Worm (Caenorhabditis elegans) whole organism, L4/young adult: ENCODE results near the gene C38C6.3.

Experiments
- W03F9.2 ChIP-seq: fragments of 150-350 bp; optimal IDR thresholded peaks from 2 replicates; lab custom pipeline; 2014; ENCODE audit warnings: missing biosample characterization, missing genetic modification characterization
- him-1 ChIP-seq: sonication (generic microtip); optimal IDR thresholded peaks from 2 replicates; lab custom pipeline; 2016; ENCODE audit warnings: missing genotype, missing genetic modification reagents, missing genetic modification characterization, missing compliant biosample characterization

DNA sequence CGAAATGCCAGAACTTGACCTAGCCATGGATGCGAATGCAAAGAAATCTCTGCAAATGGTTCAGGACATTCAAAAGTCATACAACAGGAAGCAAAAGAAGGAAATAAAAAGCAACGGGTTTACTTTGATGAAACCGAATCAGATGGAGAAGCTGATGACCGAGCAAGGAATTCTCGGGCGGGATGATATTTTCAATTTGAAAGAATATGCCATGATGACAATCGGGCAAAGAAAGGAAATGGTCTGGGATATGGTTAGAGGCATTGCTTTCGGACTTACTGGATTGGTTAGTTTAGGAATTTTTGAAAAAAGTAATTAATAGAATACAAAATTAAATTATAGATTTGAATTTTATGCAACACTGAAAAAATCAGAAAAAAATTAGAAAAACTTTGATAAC lies 12.2 kb upstream of the C38C6.3 start:
- TF ChIP-seq W03F9.2 (tag; lab: Kevin White, UChicago) (no peak), him-1 (tag; lab: Kevin White, UChicago) (no peak)
